Fruit fly (Drosophila melanogaster): Measurements from ENCODE around the gene GATAd.

Gene GATAd

DNA sequence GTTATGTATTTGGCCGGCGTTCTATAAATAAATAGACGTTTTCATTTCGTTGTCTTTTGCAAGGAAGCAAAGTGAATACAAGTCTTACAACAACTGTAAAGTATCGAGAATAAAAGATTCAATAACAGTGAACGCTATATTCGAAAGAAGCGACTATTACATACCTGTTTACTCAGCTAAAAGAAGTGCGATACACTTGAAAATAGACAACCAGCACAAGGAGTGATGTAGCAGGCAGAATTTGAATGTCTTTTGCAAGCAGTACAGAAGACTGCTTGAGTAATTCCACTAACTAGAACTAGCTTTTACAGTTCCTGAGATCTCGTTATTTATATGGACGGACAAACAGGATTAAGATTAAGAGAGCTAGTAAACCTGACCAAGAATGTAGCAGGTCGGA is 35.2 kb upstream of the GATAd start (continued):
- TF ChIP-seq aop (GFP tag; IDR thresholded peaks at IDR 0.05) (no peak), ato (GFP tag; IDR thresholded peaks at IDR 0.05; ENCODE audit: partially characterized antibody) (peak; percentile 71), CTCF (GFP tag; optimal IDR thresholded peaks at IDR 0.05) (peak; percentile 20), kah (GFP tag; optimal IDR thresholded peaks at IDR 0.05) (no peak), CG18262 (tag; optimal IDR thresholded peaks at IDR 0.05) (no peak), chinmo (GFP tag; IDR thresholded peaks at IDR 0.05; ENCODE audit: partially characterized antibody) (no peak), Xbp1 (GFP tag; optimal IDR thresholded peaks at IDR 0.05) (peak; percentile 1), CG12299 (tag; optimal IDR thresholded peaks at IDR 0.05) (no peak), dmrt11E (tag; optimal IDR thresholded peaks at IDR 0.05) (no peak), CG34224 (GFP tag; IDR thresholded peaks at IDR 0.05; ENCODE audit: partially characterized antibody) (peak; percentile 57; the same call in 1 of the 3 replicates), NK7.1 (GFP tag; optimal IDR thresholded peaks at IDR 0.05) (no peak), CG34376 (GFP tag; optimal IDR thresholded peaks at IDR 0.05) (no peak), Xrp1 (GFP tag; IDR thresholded peaks at IDR 0.05) (no peak), CG42726 (GFP tag; IDR thresholded peaks at IDR 0.05; ENCODE audit: partially characterized antibody) (no peak), D19A (tag; optimal IDR thresholded peaks at IDR 0.05) (peak; percentile 53), CG15696 (tag; optimal IDR thresholded peaks at IDR 0.05) (no peak)

DNA sequence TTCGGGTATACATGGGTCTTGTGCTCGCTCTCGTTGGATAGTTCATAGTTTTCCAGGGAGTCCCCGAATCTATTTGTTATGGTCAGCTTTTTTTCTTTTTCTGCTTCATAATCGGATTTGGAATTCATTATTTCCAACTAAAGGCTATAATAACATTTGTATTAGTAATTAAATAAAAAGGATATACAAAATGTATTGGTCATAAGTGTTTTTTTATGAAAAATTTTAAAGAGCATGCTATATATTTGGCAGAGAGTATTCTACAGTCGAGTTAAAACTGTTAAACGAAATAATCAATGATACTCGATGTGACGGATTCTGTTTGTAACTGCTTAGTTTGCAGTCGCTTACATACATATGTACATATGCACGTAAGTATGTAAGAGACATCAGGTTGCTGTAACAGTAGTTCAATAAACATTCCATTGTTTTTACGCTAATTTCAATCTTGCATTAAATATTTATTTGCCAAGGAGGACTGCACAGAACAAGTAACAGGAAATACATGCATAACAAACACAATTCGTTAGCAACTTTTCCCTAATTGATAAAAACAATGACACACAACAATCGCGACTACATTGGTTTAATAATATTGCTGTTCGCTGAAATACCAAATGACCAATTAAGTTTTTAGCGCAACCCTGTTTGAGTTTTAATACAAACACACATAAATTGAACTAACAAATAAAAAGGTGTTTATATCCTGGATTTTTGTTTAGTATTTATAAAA is 34.3 kb upstream of the GATAd start:
- peak; percentile 17 for TF ChIP-seq Ssrp (tag; optimal IDR thresholded peaks at IDR 0.05)
- TF ChIP-seq Side (GFP tag; optimal IDR thresholded peaks at IDR 0.05), result no peak
- TF ChIP-seq al (GFP tag; IDR thresholded peaks at IDR 0.05), result no peak
- TF ChIP-seq en (GFP tag; optimal IDR thresholded peaks at IDR 0.05), result no peak
- TF ChIP-seq dati (GFP tag; IDR thresholded peaks at IDR 0.05), result no peak
- no peak for TF ChIP-seq CG31388 (GFP tag; optimal IDR thresholded peaks at IDR 0.05)
- peak; percentile 3 for TF ChIP-seq Meics (GFP tag; optimal IDR thresholded peaks at IDR 0.05)
- no peak for TF ChIP-seq pho (GFP tag; optimal IDR thresholded peaks at IDR 0.05)
- no peak for TF ChIP-seq sc (optimal IDR thresholded peaks at IDR 0.05)
- TF ChIP-seq sc (GFP tag; optimal IDR thresholded peaks at IDR 0.05), result no peak
- no peak for TF ChIP-seq CG13775 (GFP tag; optimal IDR thresholded peaks at IDR 0.05)
- no peak for TF ChIP-seq sima (GFP tag; optimal IDR thresholded peaks at IDR 0.05)
- peak; percentile 77 for TF ChIP-seq CG4617 (GFP tag; optimal IDR thresholded peaks at IDR 0.05; ENCODE audit: borderline replicate concordance)
- no peak for TF ChIP-seq CG11560 (tag; IDR thresholded peaks at IDR 0.05)
- no peak for TF ChIP-seq CG4730 (GFP tag; IDR thresholded peaks at IDR 0.05)
- TF ChIP-seq Lhr (GFP tag; optimal IDR thresholded peaks at IDR 0.05), result no peak
- no peak for TF ChIP-seq Fer2 (tag; optimal IDR thresholded peaks at IDR 0.05)
- no peak for TF ChIP-seq Nf-YA (GFP tag; IDR thresholded peaks at IDR 0.05)
- no peak for TF ChIP-seq croc (GFP tag; conservative IDR thresholded peaks at IDR 0.05)
- TF ChIP-seq NK7.1 (GFP tag; optimal IDR thresholded peaks at IDR 0.05), result no peak
- peak; percentile 17 for TF ChIP-seq CG12219 (GFP tag; optimal IDR thresholded peaks at IDR 0.05)
- no peak for TF ChIP-seq ken (GFP tag; IDR thresholded peaks at IDR 0.05)
- TF ChIP-seq bigmax (GFP tag; optimal IDR thresholded peaks at IDR 0.05), result no peak
- TF ChIP-seq ato (GFP tag; IDR thresholded peaks at IDR 0.05; ENCODE audit: partially characterized antibody), result no peak
- TF ChIP-seq CG5245 (GFP tag; optimal IDR thresholded peaks at IDR 0.05), result no peak
- TF ChIP-seq CG13424 (tag; optimal IDR thresholded peaks at IDR 0.05), result peak; percentile 13
- TF ChIP-seq sob (GFP tag; IDR thresholded peaks at IDR 0.05), result 0 out of 2 replicates have a peak, but pooled peaks have one; percentile 32
- no peak for TF ChIP-seq chn (GFP tag; optimal IDR thresholded peaks at IDR 0.05)
- TF ChIP-seq inv (GFP tag; IDR thresholded peaks at IDR 0.05; ENCODE audit: partially characterized antibody), result no peak
- TF ChIP-seq Lpt (GFP tag; optimal IDR thresholded peaks at IDR 0.05), result no peak
- peak in 1 of 2 experiments; percentile 42 for TF ChIP-seq Hr51 (GFP tag; optimal IDR thresholded peaks at IDR 0.05)
- TF ChIP-seq sna (GFP tag; IDR thresholded peaks at IDR 0.05; ENCODE audit: partially characterized antibody), result no peak
- peak; percentile 90 for TF ChIP-seq D19A (tag; optimal IDR thresholded peaks at IDR 0.05)
- peak; percentile 30 for TF ChIP-seq nmo (GFP tag; optimal IDR thresholded peaks at IDR 0.05)
- TF ChIP-seq tx (GFP tag; optimal IDR thresholded peaks at IDR 0.05), result no peak
- TF ChIP-seq slbo (GFP tag; IDR thresholded peaks at IDR 0.05), result 0 out of 2 replicates have a peak, but pooled peaks have one; percentile 7

Data from whole organism, embryonic.